Fruit fly (Drosophila melanogaster) whole organism, embryonic: ENCODE measurements around the gene CG43063.

Experiments used
- CG10543 ChIP-seq: fragments of 200-800 bp; sonication (Bioruptor generic); optimal IDR thresholded peaks from 3 replicates; lab custom pipeline; 2017; ENCODE audit warnings: missing biosample characterization, mild to moderate bottlenecking, missing genetic modification characterization, moderate library complexity
- Gsc ChIP-seq: fragments of 200-800 bp; sonication (Bioruptor generic); IDR thresholded peaks from 2 replicates; pipeline ENCODE4 v1.3.6; 2022; ENCODE audit warnings: missing biosample characterization, missing genetic modification characterization
- Hmx ChIP-seq: fragments of 200-800 bp; sonication (Bioruptor generic); optimal IDR thresholded peaks from 2 replicates; lab custom pipeline; 2016; ENCODE audit warnings: missing biosample characterization, missing genetic modification characterization
- aop ChIP-seq: fragments of 200-800 bp; sonication (Bioruptor generic); IDR thresholded peaks from 2 replicates; pipeline ENCODE4 v1.3.6; 2022; ENCODE audit warnings: missing biosample characterization, missing genetic modification characterization
- rib ChIP-seq: fragments of 200-800 bp; sonication (Bioruptor generic); IDR thresholded peaks from 2 replicates; pipeline ENCODE4 v1.3.6; 2022; ENCODE audit warnings: missing biosample characterization, missing genetic modification characterization

dm6 chr3R:13051298-13051723, 34.7 kb upstream of the CG43063 start, which contains the start of gene CG7966:
- TF ChIP-seq rib (no peak), aop (GFP tag; lab: Robert Waterston, UW) (no peak), Hmx (GFP tag; lab: Kevin White, UChicago) (no peak), CG10543 (peak; percentile 5), Gsc (GFP tag; lab: Robert Waterston, UW) (no peak)
